Worm (Caenorhabditis elegans) whole organism, young adult: Measurements from ENCODE around the gene C07H6.9.

Experiments used
- B0035.1 ChIP-seq: sonication (generic microtip); optimal IDR thresholded peaks from 2 replicates; lab custom pipeline; 2016; ENCODE audit warnings: missing genetic modification characterization, mild to moderate bottlenecking, missing compliant biosample characterization, missing genotype, missing genetic modification reagents
- B0261.1 ChIP-seq: sonication (generic microtip); optimal IDR thresholded peaks from 2 replicates; lab custom pipeline; 2016; ENCODE audit warnings: mild to moderate bottlenecking, missing genetic modification characterization, moderate library complexity, missing compliant biosample characterization
- B0336.3 ChIP-seq: fragments of 200-800 bp; sonication (Bioruptor generic); IDR thresholded peaks from 2 replicates; pipeline ENCODE4 v1.3.6; 2022; ENCODE audit warnings: missing genetic modification characterization, missing compliant biosample characterization
- F49E8.2 ChIP-seq: sonication (generic microtip); optimal IDR thresholded peaks from 3 replicates; lab custom pipeline; 2017; ENCODE audit warnings: missing genetic modification characterization, mild to moderate bottlenecking, missing compliant biosample characterization, antibody characterized with exemption, moderate library complexity; ENCODE audit not compliant: insufficient read depth
- F57A8.1 ChIP-seq: fragments of 200-800 bp; sonication (Bioruptor generic); optimal IDR thresholded peaks from 2 replicates; lab custom pipeline; 2018; ENCODE audit warnings: mild to moderate bottlenecking, missing genetic modification characterization, moderate library complexity, missing compliant biosample characterization
- K11D2.4 ChIP-seq: fragments of 200-800 bp; sonication (Bioruptor generic); IDR thresholded peaks from 2 replicates; pipeline ENCODE4 v1.3.6; 2022; ENCODE audit warnings: missing genetic modification reagents, missing genetic modification characterization, missing compliant biosample characterization
- T07F8.4 ChIP-seq: sonication (generic microtip); optimal IDR thresholded peaks from 2 replicates; lab custom pipeline; 2016; ENCODE audit warnings: mild to moderate bottlenecking, missing genetic modification characterization, moderate library complexity, missing compliant biosample characterization
- Y95B8A.8 ChIP-seq: fragments of 200-800 bp; sonication (Bioruptor generic); IDR thresholded peaks from 2 replicates; pipeline ENCODE4 v1.3.6; 2022; ENCODE audit warnings: missing genetic modification reagents, missing genetic modification characterization, missing compliant biosample characterization
- akir-1 ChIP-seq: fragments of 200-800 bp; sonication (Bioruptor generic); optimal IDR thresholded peaks from 2 replicates; lab custom pipeline; 2018; ENCODE audit warnings: mild to moderate bottlenecking, missing genetic modification characterization, moderate library complexity, missing compliant biosample characterization
- atf-7 ChIP-seq: sonication (generic microtip); optimal IDR thresholded peaks from 2 replicates; lab custom pipeline; 2017; ENCODE audit warnings: mild to moderate bottlenecking, missing genetic modification characterization, missing compliant biosample characterization
- athp-1 ChIP-seq: sonication (generic microtip); optimal IDR thresholded peaks from 2 replicates; lab custom pipeline; 2017; ENCODE audit warnings: mild to moderate bottlenecking, missing genetic modification characterization, missing compliant biosample characterization
- bed-1 ChIP-seq: fragments of 200-800 bp; sonication (Bioruptor generic); IDR thresholded peaks from 2 replicates; pipeline ENCODE4 v1.3.6; 2022; ENCODE audit warnings: missing genetic modification reagents, missing genetic modification characterization, missing compliant biosample characterization
- ccch-3 ChIP-seq: fragments of 200-800 bp; sonication (Bioruptor generic); optimal IDR thresholded peaks from 2 replicates; lab custom pipeline; 2018; ENCODE audit warnings: mild to moderate bottlenecking, missing genetic modification characterization, missing compliant biosample characterization
- die-1 ChIP-seq: sonication (generic microtip); optimal IDR thresholded peaks from 2 replicates; lab custom pipeline; 2016; ENCODE audit warnings: missing genotype, mild to moderate bottlenecking, missing genetic modification characterization, missing compliant biosample characterization
- dox-1 ChIP-seq: fragments of 200-800 bp; sonication (Bioruptor generic); IDR thresholded peaks from 2 replicates; pipeline ENCODE4 v1.3.6; 2022; ENCODE audit warnings: missing genetic modification reagents, missing genetic modification characterization, missing compliant biosample characterization
- egl-18 ChIP-seq: fragments of 200-800 bp; sonication (Bioruptor generic); IDR thresholded peaks from 2 replicates; pipeline ENCODE4 v1.3.6; 2022; ENCODE audit warnings: missing genetic modification reagents, missing genetic modification characterization, missing compliant biosample characterization
- egl-44 ChIP-seq: fragments of 200-800 bp; sonication (Bioruptor generic); IDR thresholded peaks from 2 replicates; pipeline ENCODE4 v1.3.6; 2022; ENCODE audit warnings: missing genetic modification reagents, missing genetic modification characterization, missing compliant biosample characterization
- fkh-3 ChIP-seq: sonication (generic microtip); optimal IDR thresholded peaks from 2 replicates; lab custom pipeline; 2016; ENCODE audit warnings: mild to moderate bottlenecking, missing genetic modification characterization, missing compliant biosample characterization
- gei-17 ChIP-seq: fragments of 200-800 bp; sonication (Bioruptor generic); optimal IDR thresholded peaks from 2 replicates; lab custom pipeline; 2018; ENCODE audit warnings: mild to moderate bottlenecking, missing genetic modification characterization, missing compliant biosample characterization
- hlh-26 ChIP-seq: fragments of 200-800 bp; sonication (Bioruptor generic); conservative IDR thresholded peaks from 2 replicates; pipeline ENCODE4 v1.3.6; 2022; ENCODE audit warnings: missing genetic modification reagents, missing genetic modification characterization, missing compliant biosample characterization
- hmg-1.2 ChIP-seq: fragments of 200-800 bp; sonication (Bioruptor generic); IDR thresholded peaks from 2 replicates; pipeline ENCODE4 v1.3.6; 2022; ENCODE audit warnings: missing genetic modification reagents, missing genetic modification characterization, missing compliant biosample characterization
- hmg-20 ChIP-seq: fragments of 200-800 bp; sonication (Bioruptor generic); IDR thresholded peaks from 2 replicates; pipeline ENCODE4 v1.3.6; 2022; ENCODE audit warnings: missing genetic modification reagents, missing genetic modification characterization, missing compliant biosample characterization
- lag-1 ChIP-seq: fragments of 200-800 bp; sonication (Bioruptor generic); IDR thresholded peaks from 2 replicates; pipeline ENCODE4 v1.3.6; 2022; ENCODE audit warnings: missing genetic modification reagents, missing genetic modification characterization, missing compliant biosample characterization
- lir-1 ChIP-seq: fragments of 200-800 bp; sonication (Bioruptor generic); conservative IDR thresholded peaks from 2 replicates; pipeline ENCODE4 v1.3.6; 2022; ENCODE audit warnings: missing genetic modification reagents, missing genetic modification characterization, missing compliant biosample characterization
- lsl-1 ChIP-seq: fragments of 200-800 bp; sonication (Bioruptor generic); optimal IDR thresholded peaks from 2 replicates; lab custom pipeline; 2018; ENCODE audit warnings: mild to moderate bottlenecking, missing genetic modification characterization, moderate library complexity, missing compliant biosample characterization
- madf-6 ChIP-seq: fragments of 200-800 bp; sonication (Bioruptor generic); IDR thresholded peaks from 2 replicates; pipeline ENCODE4 v1.3.6; 2022; ENCODE audit warnings: missing genetic modification reagents, missing genetic modification characterization, missing compliant biosample characterization
- madf-8 ChIP-seq: fragments of 200-800 bp; sonication (Bioruptor generic); conservative IDR thresholded peaks from 2 replicates; pipeline ENCODE4 v1.3.6; 2022; ENCODE audit warnings: missing genetic modification reagents, missing genetic modification characterization, missing compliant biosample characterization
- mel-28 ChIP-seq: sonication (generic microtip); optimal IDR thresholded peaks from 2 replicates; lab custom pipeline; 2016; ENCODE audit warnings: borderline replicate concordance, mild to moderate bottlenecking, missing genetic modification characterization, missing compliant biosample characterization
- mes-4 ChIP-seq: sonication (generic microtip); optimal IDR thresholded peaks from 2 replicates; lab custom pipeline; 2016; ENCODE audit warnings: missing genotype, missing genetic modification characterization, missing compliant biosample characterization
- mxl-1 ChIP-seq: sonication (generic microtip); optimal IDR thresholded peaks from 2 replicates; lab custom pipeline; 2016; ENCODE audit warnings: missing genetic modification characterization, missing compliant biosample characterization
- pha-4 ChIP-seq: fragments of 150-350 bp; sonication (generic microtip); optimal IDR thresholded peaks from 2 replicates; lab custom pipeline; 2014; ENCODE audit warnings: missing biosample characterization, missing genetic modification reagents, missing genetic modification characterization
- rcor-1 ChIP-seq: fragments of 200-800 bp; sonication (Bioruptor generic); IDR thresholded peaks from 2 replicates; pipeline ENCODE4 v1.3.6; 2022; ENCODE audit warnings: missing genetic modification reagents, missing genetic modification characterization, missing compliant biosample characterization
- repo-1 ChIP-seq: sonication (generic microtip); optimal IDR thresholded peaks from 2 replicates; lab custom pipeline; 2017; ENCODE audit warnings: mild to moderate bottlenecking, missing genetic modification characterization, missing compliant biosample characterization
- rpc-1 ChIP-seq, 2 experiments: fragments of 150-350 bp in 1 of 2; sonication (generic microtip) in 1 of 2; optimal IDR thresholded peaks; 2 replicates each; lab custom pipeline; 2014 to 2018; ENCODE audit warnings: missing biosample characterization in 1 of 2, missing genetic modification characterization in 1 of 2, missing genetic modification reagents in 1 of 2, missing genotype in 1 of 2
- snpc-1.3 ChIP-seq: sonication (generic microtip); optimal IDR thresholded peaks from 2 replicates; lab custom pipeline; 2017; ENCODE audit warnings: missing genetic modification characterization, mild to moderate bottlenecking, missing compliant biosample characterization, antibody characterized with exemption, moderate library complexity, missing genotype, missing genetic modification reagents; ENCODE audit not compliant: insufficient read depth
- tbx-9 ChIP-seq: sonication (generic microtip); optimal IDR thresholded peaks from 2 replicates; lab custom pipeline; 2016; ENCODE audit warnings: borderline replicate concordance, missing genetic modification characterization, inconsistent platforms, missing compliant biosample characterization
- tlf-1 ChIP-seq: fragments of 200-800 bp; sonication (Bioruptor generic); optimal IDR thresholded peaks from 2 replicates; lab custom pipeline; 2018; ENCODE audit warnings: mild to moderate bottlenecking, missing genetic modification characterization, missing compliant biosample characterization
- unc-130 ChIP-seq: sonication (generic microtip); optimal IDR thresholded peaks from 2 replicates; lab custom pipeline; 2016; ENCODE audit warnings: missing genetic modification reagents, missing genetic modification characterization, missing compliant biosample characterization
- unc-62 ChIP-seq: fragments of 150-350 bp; optimal IDR thresholded peaks from 2 replicates; lab custom pipeline; 2014; ENCODE audit warnings: missing biosample characterization, missing genetic modification reagents, missing genetic modification characterization
- ztf-28 ChIP-seq: fragments of 200-800 bp; sonication (Bioruptor generic); IDR thresholded peaks from 2 replicates; pipeline ENCODE4 v1.3.6; 2022; ENCODE audit warnings: missing genetic modification reagents, missing genetic modification characterization, missing compliant biosample characterization

Gene C07H6.9

ce11 chrIII:7545189-7545588 is 45.9 kb upstream of the C07H6.9 start:
- no peak for TF ChIP-seq fkh-3 (tag; lab: Kevin White, UChicago)
- no peak for TF ChIP-seq madf-8 (GFP tag; lab: Robert Waterston, UW)
- no peak for TF ChIP-seq athp-1 (tag; lab: Kevin White, UChicago)
- TF ChIP-seq mel-28 = no peak
- no peak for TF ChIP-seq lir-1 (GFP tag; lab: Robert Waterston, UW)
- TF ChIP-seq egl-18 = no peak
- no peak for TF ChIP-seq hmg-1.2 (GFP tag; lab: Robert Waterston, UW)

- no peak for TF ChIP-seq gei-17
- no peak for TF ChIP-seq atf-7 (tag; lab: Kevin White, UChicago)
- TF ChIP-seq hmg-20 (GFP tag; lab: Robert Waterston, UW) = no peak
- TF ChIP-seq Y95B8A.8 (GFP tag; lab: Robert Waterston, UW) = no peak
- no peak for TF ChIP-seq akir-1 (GFP tag; lab: Kevin White, UChicago)
- TF ChIP-seq unc-130 (GFP tag; lab: Kevin White, UChicago) = no peak
- no peak for TF ChIP-seq mxl-1 (tag; lab: Kevin White, UChicago)
- TF ChIP-seq bed-1 (GFP tag; lab: Robert Waterston, UW) = no peak
- no peak for TF ChIP-seq lag-1 (GFP tag; lab: Robert Waterston, UW)
- TF ChIP-seq, all 124 proteins: peak for 0
Observed at ce11 chrIII:7544211-7544610, 44.9 kb upstream of the C07H6.9 start.

ce11 chrIII:7542037-7542436 is 42.8 kb upstream of the C07H6.9 start:
- TF ChIP-seq die-1 (tag; lab: Kevin White, UChicago) = no peak
- TF ChIP-seq mes-4 (tag; lab: Kevin White, UChicago) = no peak
- no peak for TF ChIP-seq lsl-1 (GFP tag; lab: Kevin White, UChicago)
- TF ChIP-seq lir-1 (GFP tag; lab: Robert Waterston, UW) = no peak
- no peak for TF ChIP-seq unc-62
- TF ChIP-seq repo-1 (tag; lab: Kevin White, UChicago) = no peak
- no peak for TF ChIP-seq B0336.3 (GFP tag; lab: Robert Waterston, UW)
- TF ChIP-seq snpc-1.3 (tag; lab: Kevin White, UChicago) = no peak
- no peak for TF ChIP-seq dox-1 (GFP tag; lab: Robert Waterston, UW)
- TF ChIP-seq unc-130 (GFP tag; lab: Kevin White, UChicago) = no peak
- TF ChIP-seq rpc-1 (optimal IDR thresholded peaks at IDR 0.05; lab: Kevin White, UChicago) = no peak
- TF ChIP-seq rpc-1 (tag; optimal IDR thresholded peaks at IDR 0.05; lab: Kevin White, UChicago) = no peak
- no peak for TF ChIP-seq F57A8.1 (GFP tag; lab: Kevin White, UChicago)

DNA sequence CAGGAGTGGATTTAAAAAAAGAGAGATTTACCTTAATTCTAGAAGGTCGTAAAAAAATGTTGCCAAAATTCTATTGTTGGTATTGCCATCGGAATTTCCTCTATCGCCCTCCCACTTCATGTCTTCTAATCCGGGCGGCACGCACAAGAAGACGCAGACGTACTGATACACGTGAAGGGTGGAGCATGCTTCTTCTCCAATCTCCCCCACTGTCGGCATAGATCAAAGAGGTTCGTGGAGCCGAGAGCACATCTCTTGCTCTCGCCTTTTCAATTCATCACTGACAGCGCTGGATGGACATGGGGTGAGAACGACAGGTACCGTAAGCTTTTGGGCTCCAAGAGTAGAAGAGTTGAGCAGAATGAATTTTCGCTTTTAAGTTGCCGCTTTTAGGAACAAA is 37.3 kb upstream of the C07H6.9 start, which contains the start of gene lin-39:
Gene lin-39 (minus strand): TSS at position 74 of the 400 bp plus-strand sequence.
- TF ChIP-seq F57A8.1 (GFP tag; lab: Kevin White, UChicago) (no peak), K11D2.4 (no peak), egl-44 (GFP tag; lab: Robert Waterston, UW) (no peak), fkh-3 (tag; lab: Kevin White, UChicago) (no peak), T07F8.4 (no peak), ccch-3 (no peak), F49E8.2 (no peak), tlf-1 (GFP tag; lab: Kevin White, UChicago) (no peak), B0035.1 (tag; lab: Kevin White, UChicago) (no peak), tbx-9 (tag; lab: Kevin White, UChicago) (no peak), unc-130 (GFP tag; lab: Kevin White, UChicago) (no peak), pha-4 (tag; lab: Kevin White, UChicago) (no peak), madf-6 (GFP tag; lab: Robert Waterston, UW) (no peak), B0261.1 (no peak), lir-1 (GFP tag; lab: Robert Waterston, UW) (no peak), hlh-26 (GFP tag; lab: Robert Waterston, UW) (no peak), rcor-1 (GFP tag; lab: Robert Waterston, UW) (no peak), ztf-28 (GFP tag; lab: Robert Waterston, UW) (no peak)
- TF ChIP-seq, all 124 proteins: peak for 0
